Fruit fly (Drosophila melanogaster) whole organism, embryonic: ENCODE data around the gene CG9483.
A peak's percentile ranks its signal among the peaks of the same experiment; 100 is the strongest.

Experiments used
- Adf1 ChIP-seq: fragments of 200-800 bp; sonication (Bioruptor generic); IDR thresholded peaks from 2 replicates; pipeline ENCODE4 v1.3.6; 2022; ENCODE audit warnings: missing biosample characterization, missing genetic modification characterization
- Asciz ChIP-seq: fragments of 200-800 bp; sonication (Bioruptor generic); optimal IDR thresholded peaks from 2 replicates; lab custom pipeline; 2017; ENCODE audit warnings: missing biosample characterization, mild to moderate bottlenecking, missing genetic modification characterization, missing genetic modification reagents
- Awh ChIP-seq: fragments of 200-800 bp; sonication (Bioruptor generic); IDR thresholded peaks from 2 replicates; pipeline ENCODE4, ENCODE4 v1.3.6; 2022; ENCODE audit warnings: missing biosample characterization, missing genetic modification characterization
- CG11093 ChIP-seq: fragments of 200-800 bp; sonication (Bioruptor generic); IDR thresholded peaks from 3 replicates; pipeline ENCODE4 v1.3.6; 2022; ENCODE audit warnings: missing biosample characterization, missing genetic modification characterization
- CG11504 ChIP-seq: fragments of 200-800 bp; sonication (Bioruptor generic); optimal IDR thresholded peaks from 3 replicates; lab custom pipeline; 2019; ENCODE audit warnings: missing biosample characterization, mild to moderate bottlenecking, missing genetic modification characterization, moderate library complexity
- CG12236 ChIP-seq: fragments of 200-800 bp; sonication (Bioruptor generic); optimal IDR thresholded peaks from 2 replicates; lab custom pipeline; 2016; ENCODE audit warnings: missing biosample characterization, missing genetic modification characterization
- CG15011 ChIP-seq: fragments of 200-800 bp; sonication (Bioruptor generic); optimal IDR thresholded peaks from 3 replicates; lab custom pipeline; 2018; ENCODE audit warnings: missing biosample characterization, mild to moderate bottlenecking, missing genetic modification characterization
- CG16863 ChIP-seq: fragments of 200-800 bp; sonication (Bioruptor generic); optimal IDR thresholded peaks from 3 replicates; lab custom pipeline; 2016; ENCODE audit warnings: missing biosample characterization, missing genetic modification characterization
- CG18599 ChIP-seq: fragments of 200-800 bp; sonication (Bioruptor generic); optimal IDR thresholded peaks from 3 replicates; lab custom pipeline; 2017; ENCODE audit warnings: missing biosample characterization, missing genetic modification characterization, mild to moderate bottlenecking, moderate library complexity, missing genetic modification reagents
- CG3726 ChIP-seq: fragments of 200-800 bp; sonication (Bioruptor generic); IDR thresholded peaks from 3 replicates; pipeline ENCODE4, ENCODE4 v1.3.6; 2022; ENCODE audit warnings: missing biosample characterization, missing genetic modification characterization
- CG6683 ChIP-seq: fragments of 200-800 bp; sonication (Bioruptor generic); optimal IDR thresholded peaks from 2 replicates; lab custom pipeline; 2017; ENCODE audit warnings: missing biosample characterization, mild to moderate bottlenecking, missing genetic modification characterization, missing genetic modification reagents
- CG6765 ChIP-seq: fragments of 200-800 bp; sonication (Bioruptor generic); optimal IDR thresholded peaks from 3 replicates; lab custom pipeline; 2017; ENCODE audit warnings: missing biosample characterization, mild to moderate bottlenecking, missing genetic modification characterization
- CG7839 ChIP-seq: fragments of 200-800 bp; sonication (Bioruptor generic); optimal IDR thresholded peaks from 3 replicates; lab custom pipeline; 2018; ENCODE audit warnings: missing biosample characterization, mild to moderate bottlenecking, missing genetic modification characterization, moderate library complexity
- CG7928 ChIP-seq: fragments of 200-800 bp; sonication (Bioruptor generic); optimal IDR thresholded peaks from 2 replicates; lab custom pipeline; 2017; ENCODE audit warnings: missing biosample characterization, mild to moderate bottlenecking, missing genetic modification characterization
- CG8281 ChIP-seq: fragments of 200-800 bp; sonication (Bioruptor generic); optimal IDR thresholded peaks from 2 replicates; lab custom pipeline; 2018; ENCODE audit warnings: missing biosample characterization, mild to moderate bottlenecking, missing genetic modification characterization, moderate library complexity
- CG8388 ChIP-seq: fragments of 200-800 bp; sonication (Bioruptor generic); optimal IDR thresholded peaks from 2 replicates; lab custom pipeline; 2019; ENCODE audit warnings: missing biosample characterization, mild to moderate bottlenecking, missing genetic modification characterization, moderate library complexity
- CoRest ChIP-seq: fragments of 200-800 bp; sonication (Bioruptor generic); optimal IDR thresholded peaks from 3 replicates; lab custom pipeline; 2018; ENCODE audit warnings: missing biosample characterization, mild to moderate bottlenecking, missing genetic modification characterization, moderate library complexity
- D ChIP-seq, 2 experiments: fragments of 200-800 bp in 1 of 2; fragments of >200 bp in 1 of 2; sonication (Bioruptor generic) in 1 of 2; optimal IDR thresholded peaks; 2 replicates in 1 of 2; 3 replicates in 1 of 2; lab custom pipeline; 2017; ENCODE audit warnings: mild to moderate bottlenecking in 1 of 2, missing biosample characterization in 1 of 2, missing genetic modification characterization in 1 of 2, missing genetic modification reagents in 1 of 2
- E2f2 ChIP-seq: fragments of 200-800 bp; sonication (Bioruptor generic); IDR thresholded peaks from 2 replicates; pipeline ENCODE4 v1.3.6; 2022; ENCODE audit warnings: missing biosample characterization, missing genetic modification characterization
- Eip74EF ChIP-seq, 2 experiments: fragments of 200-800 bp in 1 of 2; fragments of >200 bp in 1 of 2; sonication (Bioruptor generic) in 1 of 2; optimal IDR thresholded peaks; 2 replicates each; lab custom pipeline; 2017 to 2019; ENCODE audit warnings: missing biosample characterization in 2 of 2, missing genetic modification characterization in 2 of 2, mild to moderate bottlenecking in 1 of 2, moderate library complexity in 1 of 2
- Fer2 ChIP-seq: fragments of 200-800 bp; sonication (Bioruptor generic); optimal IDR thresholded peaks from 2 replicates; lab custom pipeline; 2018; ENCODE audit warnings: missing biosample characterization, mild to moderate bottlenecking, missing genetic modification characterization, moderate library complexity
- Fer3 ChIP-seq: fragments of 200-800 bp; sonication (Bioruptor generic); optimal IDR thresholded peaks from 2 replicates; lab custom pipeline; 2018; ENCODE audit warnings: missing biosample characterization, mild to moderate bottlenecking, missing genetic modification characterization, moderate library complexity
- Hr51 ChIP-seq, 2 experiments: fragments of 200-800 bp; sonication (Bioruptor generic); optimal IDR thresholded peaks; 2 replicates in 1 of 2; 3 replicates in 1 of 2; lab custom pipeline; 2016 to 2018; ENCODE audit warnings: missing biosample characterization in 2 of 2, missing genetic modification characterization in 2 of 2, mild to moderate bottlenecking in 1 of 2, moderate library complexity in 1 of 2
- MTF-1 ChIP-seq: fragments of 200-800 bp; sonication (Bioruptor generic); optimal IDR thresholded peaks from 2 replicates; lab custom pipeline; 2018; ENCODE audit warnings: missing biosample characterization, mild to moderate bottlenecking, missing genetic modification characterization, borderline replicate concordance
- Mad ChIP-seq: fragments of 200-800 bp; sonication (Bioruptor generic); optimal IDR thresholded peaks from 2 replicates; lab custom pipeline; 2016; ENCODE audit warnings: missing biosample characterization, missing genetic modification characterization
- NC2α ChIP-seq: fragments of 200-800 bp; sonication (Bioruptor generic); optimal IDR thresholded peaks from 2 replicates; lab custom pipeline; 2016; ENCODE audit warnings: missing biosample characterization, missing genetic modification characterization
- Nf-YA ChIP-seq: fragments of 200-800 bp; sonication (Bioruptor generic); IDR thresholded peaks from 2 replicates; pipeline ENCODE4 v1.3.6; 2022; ENCODE audit warnings: missing biosample characterization, missing genetic modification characterization
- Rfx ChIP-seq: fragments of 200-800 bp; sonication (Bioruptor generic); IDR thresholded peaks from 2 replicates; pipeline ENCODE4 v1.3.6; 2022; ENCODE audit warnings: missing biosample characterization, missing genetic modification characterization
- Sox102F ChIP-seq: fragments of 200-800 bp; sonication (Bioruptor generic); optimal IDR thresholded peaks from 2 replicates; lab custom pipeline; 2018; ENCODE audit warnings: missing biosample characterization, mild to moderate bottlenecking, missing genetic modification characterization, moderate library complexity
- TFAM ChIP-seq: fragments of 200-800 bp; sonication (Bioruptor generic); optimal IDR thresholded peaks from 2 replicates; lab custom pipeline; 2017; ENCODE audit warnings: missing biosample characterization, missing genetic modification characterization, inconsistent platforms
- Taf1 ChIP-seq: fragments of 200-800 bp; sonication (Bioruptor generic); IDR thresholded peaks from 2 replicates; pipeline ENCODE4 v1.3.6; 2022; ENCODE audit warnings: missing biosample characterization, missing genetic modification characterization
- Trl ChIP-seq, 3 experiments: fragments of >200 bp in 2 of 3; fragments of 200-800 bp in 1 of 3; sonication (Bioruptor generic) in 1 of 3; optimal IDR thresholded peaks; 2 replicates in 1 of 3; 3 replicates in 2 of 3; lab custom pipeline; 2016 to 2017; ENCODE audit warnings: missing biosample characterization in 1 of 3, missing genetic modification characterization in 1 of 3
- amos ChIP-seq: fragments of 200-800 bp; sonication (Bioruptor generic); IDR thresholded peaks from 2 replicates; pipeline ENCODE4 v1.3.6; 2022; ENCODE audit warnings: missing biosample characterization, missing genetic modification characterization; ENCODE audit not compliant: partially characterized antibody
- ase ChIP-seq: fragments of 200-800 bp; sonication (Bioruptor generic); IDR thresholded peaks from 3 replicates; pipeline ENCODE4 v1.3.6; 2022; ENCODE audit warnings: missing biosample characterization, missing genetic modification characterization
- chm ChIP-seq: fragments of 200-800 bp; sonication (Bioruptor generic); IDR thresholded peaks from 2 replicates; pipeline ENCODE4 v1.3.6; 2022; ENCODE audit warnings: missing biosample characterization, missing genetic modification characterization
- da ChIP-seq: fragments of 200-800 bp; sonication (Bioruptor generic); optimal IDR thresholded peaks from 2 replicates; lab custom pipeline; 2016; ENCODE audit warnings: missing biosample characterization, missing genetic modification characterization
- dm ChIP-seq: fragments of 200-800 bp; sonication (Bioruptor generic); optimal IDR thresholded peaks from 3 replicates; lab custom pipeline; 2016; ENCODE audit warnings: missing biosample characterization, missing genetic modification characterization
- fd64A ChIP-seq: fragments of 200-800 bp; sonication (Bioruptor generic); optimal IDR thresholded peaks from 3 replicates; lab custom pipeline; 2018; ENCODE audit warnings: missing biosample characterization, mild to moderate bottlenecking, missing genetic modification characterization
- gsb-n ChIP-seq: fragments of 200-800 bp; sonication (Bioruptor generic); optimal IDR thresholded peaks from 3 replicates; lab custom pipeline; 2018; ENCODE audit warnings: missing biosample characterization, mild to moderate bottlenecking, missing genetic modification characterization
- insv ChIP-seq, 2 experiments: fragments of 200-800 bp; sonication (Bioruptor generic); optimal IDR thresholded peaks; 3 replicates each; lab custom pipeline; 2016 to 2018; ENCODE audit warnings: missing biosample characterization in 2 of 2, missing genetic modification characterization in 2 of 2
- jigr1 ChIP-seq: fragments of 200-800 bp; sonication (Bioruptor generic); IDR thresholded peaks from 3 replicates; pipeline ENCODE4 v1.3.6; 2022; ENCODE audit warnings: missing biosample characterization, missing genetic modification characterization
- lbe ChIP-seq: fragments of 200-800 bp; sonication (Bioruptor generic); optimal IDR thresholded peaks from 2 replicates; lab custom pipeline; 2016; ENCODE audit warnings: missing biosample characterization, mild to moderate bottlenecking, missing genetic modification characterization
- lilli ChIP-seq: fragments of 200-800 bp; sonication (Bioruptor generic); optimal IDR thresholded peaks from 3 replicates; lab custom pipeline; 2016; ENCODE audit warnings: missing biosample characterization, missing genetic modification characterization
- otp ChIP-seq: fragments of 200-800 bp; sonication (Bioruptor generic); IDR thresholded peaks from 3 replicates; pipeline ENCODE4, ENCODE4 v1.3.6; 2022; ENCODE audit warnings: missing biosample characterization, missing genetic modification characterization
- pros ChIP-seq: fragments of 200-800 bp; sonication (Bioruptor generic); optimal IDR thresholded peaks from 3 replicates; lab custom pipeline; 2019; ENCODE audit warnings: missing biosample characterization, mild to moderate bottlenecking, missing genetic modification characterization, moderate library complexity
- pzg ChIP-seq: fragments of 200-800 bp; sonication (Bioruptor generic); optimal IDR thresholded peaks from 3 replicates; lab custom pipeline; 2018; ENCODE audit warnings: missing biosample characterization, mild to moderate bottlenecking, missing genetic modification characterization, moderate library complexity
- rib ChIP-seq: fragments of 200-800 bp; sonication (Bioruptor generic); IDR thresholded peaks from 2 replicates; pipeline ENCODE4 v1.3.6; 2022; ENCODE audit warnings: missing biosample characterization, missing genetic modification characterization
- sob ChIP-seq: fragments of 200-800 bp; sonication (Bioruptor generic); IDR thresholded peaks from 2 replicates; pipeline ENCODE4 v1.3.6; 2022; ENCODE audit warnings: missing biosample characterization, missing genetic modification characterization
- tx ChIP-seq: fragments of 200-800 bp; sonication (Bioruptor generic); optimal IDR thresholded peaks from 2 replicates; lab custom pipeline; 2016; ENCODE audit warnings: missing biosample characterization, missing genetic modification characterization
- wor ChIP-seq: fragments of 200-800 bp; sonication (Bioruptor generic); IDR thresholded peaks from 2 replicates; pipeline ENCODE4 v1.3.6; 2022; ENCODE audit warnings: missing biosample characterization, missing genetic modification characterization
- yki ChIP-seq: fragments of >200 bp; optimal IDR thresholded peaks from 3 replicates; lab custom pipeline; 2018

CG9483 gene

DNA sequence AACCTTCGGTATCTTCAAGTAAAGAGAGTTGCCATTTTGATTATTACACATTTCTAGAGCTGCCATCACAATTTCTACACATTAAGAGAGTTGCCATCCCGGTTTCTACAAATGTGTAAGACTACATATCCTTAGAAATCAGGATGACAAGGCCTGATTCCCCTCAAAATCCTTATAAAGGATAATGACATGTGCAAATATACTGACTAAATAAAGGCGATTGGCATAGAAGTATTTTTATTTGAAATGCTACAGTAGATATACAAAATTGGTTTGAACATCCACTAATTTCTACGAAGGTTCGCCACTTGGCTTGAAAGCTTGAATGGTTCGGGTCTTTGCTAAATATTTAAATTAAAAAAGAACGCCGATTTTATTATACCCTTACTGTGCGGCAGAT is 22.2 kb downstream of the CG9483 start (continued):
- peak; percentile 28 for TF ChIP-seq yki (lab: Kevin White, UChicago)
- no peak for TF ChIP-seq da (GFP tag; lab: Kevin White, UChicago)
- no peak for TF ChIP-seq TFAM (GFP tag; lab: Kevin White, UChicago)
- TF ChIP-seq Sox102F, result no peak
- TF ChIP-seq chm (GFP tag; lab: Robert Waterston, UW), result no peak
- TF ChIP-seq Eip74EF (GFP tag; optimal IDR thresholded peaks at IDR 0.05; lab: Kevin White, UChicago), result no peak
- TF ChIP-seq Fer2 (tag; lab: Kevin White, UChicago), result no peak
- peak in 1 of 2 experiments; percentile 4 for TF ChIP-seq Trl (optimal IDR thresholded peaks at IDR 0.05; lab: Kevin White, UChicago)
- TF ChIP-seq Trl (GFP tag; optimal IDR thresholded peaks at IDR 0.05; lab: Kevin White, UChicago), result no peak
- no peak for TF ChIP-seq tx (GFP tag; lab: Kevin White, UChicago)
- TF ChIP-seq CG8281 (tag; lab: Kevin White, UChicago), result no peak
- TF ChIP-seq pros (GFP tag; lab: Kevin White, UChicago), result no peak
- no peak for TF ChIP-seq otp
- TF ChIP-seq jigr1 (GFP tag; lab: Robert Waterston, UW), result no peak
- no peak for TF ChIP-seq CG11093 (GFP tag; lab: Robert Waterston, UW)
- TF ChIP-seq gsb-n, result no peak
- no peak for TF ChIP-seq lbe (GFP tag; lab: Kevin White, UChicago)
- TF ChIP-seq Hr51 (GFP tag; optimal IDR thresholded peaks at IDR 0.05; lab: Kevin White, UChicago), result no peak
- no peak for TF ChIP-seq insv (GFP tag; optimal IDR thresholded peaks at IDR 0.05; lab: Kevin White, UChicago)
- no peak for TF ChIP-seq CG6765 (GFP tag; lab: Kevin White, UChicago)
- TF ChIP-seq CG15011 (GFP tag; lab: Kevin White, UChicago), result no peak
- TF ChIP-seq D (optimal IDR thresholded peaks at IDR 0.05; lab: Kevin White, UChicago), result no peak
- TF ChIP-seq D (GFP tag; optimal IDR thresholded peaks at IDR 0.05; lab: Kevin White, UChicago), result no peak
- no peak for TF ChIP-seq lilli (GFP tag; lab: Kevin White, UChicago)
- TF ChIP-seq NC2α (GFP tag; lab: Kevin White, UChicago), result no peak
- TF ChIP-seq sob (GFP tag; lab: Robert Waterston, UW), result no peak
- TF ChIP-seq CG12236 (GFP tag; lab: Kevin White, UChicago), result no peak
- no peak for TF ChIP-seq wor (GFP tag; lab: Robert Waterston, UW)
- no peak for TF ChIP-seq CG6683
- no peak for TF ChIP-seq CG8388 (GFP tag; lab: Kevin White, UChicago)
- no peak for TF ChIP-seq Awh
- TF ChIP-seq fd64A (GFP tag; lab: Kevin White, UChicago), result no peak
- TF ChIP-seq CG7839 (tag; lab: Kevin White, UChicago), result no peak
- peak; percentile 3 for TF ChIP-seq CoRest
- TF ChIP-seq Taf1 (GFP tag; lab: Robert Waterston, UW), result no peak
- no peak for TF ChIP-seq Rfx (GFP tag; lab: Robert Waterston, UW)
- no peak for TF ChIP-seq ase (GFP tag; lab: Robert Waterston, UW)
- TF ChIP-seq Fer3 (tag; lab: Kevin White, UChicago), result no peak
- no peak for TF ChIP-seq rib (GFP tag; lab: Robert Waterston, UW)
- peak; percentile 46 for TF ChIP-seq CG11504
- TF ChIP-seq MTF-1 (GFP tag; lab: Kevin White, UChicago), result no peak
- no peak for TF ChIP-seq CG7928 (GFP tag; lab: Kevin White, UChicago)
- no peak for TF ChIP-seq Adf1 (GFP tag; lab: Robert Waterston, UW)
- TF ChIP-seq Nf-YA (GFP tag; lab: Robert Waterston, UW), result no peak
- TF ChIP-seq E2f2 (GFP tag; lab: Robert Waterston, UW), result peak; percentile 78
- no peak for TF ChIP-seq CG16863 (GFP tag; lab: Kevin White, UChicago)
- TF ChIP-seq dm (GFP tag; lab: Kevin White, UChicago), result no peak
- no peak for TF ChIP-seq Asciz (GFP tag; lab: Kevin White, UChicago)
- no peak for TF ChIP-seq CG18599 (GFP tag; lab: Kevin White, UChicago)
- TF ChIP-seq CG3726 (GFP tag; lab: Robert Waterston, UW), result no peak
- TF ChIP-seq Mad (GFP tag; lab: Kevin White, UChicago), result no peak
- peak; percentile 43 for TF ChIP-seq pzg (GFP tag; lab: Kevin White, UChicago)
- TF ChIP-seq amos (GFP tag; lab: Robert Waterston, UW), result peak; percentile 27; the same call in 1 of the 2 replicates
